Fruit fly (Drosophila melanogaster): ENCODE results near the gene dnt.

DNA sequence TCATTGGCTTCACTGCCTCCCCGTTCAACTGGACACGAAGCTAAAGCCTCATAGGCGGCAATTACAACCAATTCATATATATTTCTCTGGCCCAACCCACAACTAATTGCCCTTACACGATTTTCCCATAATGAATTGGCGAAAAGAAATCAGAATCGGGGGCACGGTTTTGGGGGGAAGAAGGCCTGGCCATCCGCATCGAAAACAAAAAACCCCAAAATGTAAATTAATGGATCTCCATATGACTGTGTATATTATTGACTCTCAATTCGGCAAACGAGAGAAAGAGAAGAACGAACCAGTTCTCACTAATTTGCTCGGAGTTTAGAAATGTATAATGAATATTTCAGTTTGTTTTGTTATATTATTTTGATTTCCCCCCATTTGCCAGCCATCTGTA is 25.9 kb upstream of the dnt start:
- no peak for TF ChIP-seq CG8301 (tag; optimal IDR thresholded peaks at IDR 0.05)
- TF ChIP-seq Ets98B (GFP tag; IDR thresholded peaks at IDR 0.05): no peak
- TF ChIP-seq CG14655 (GFP tag; optimal IDR thresholded peaks at IDR 0.05): no peak
- TF ChIP-seq Pif1B (GFP tag; optimal IDR thresholded peaks at IDR 0.05): no peak
